Worm (Caenorhabditis elegans) whole organism, young adult: Measurements from ENCODE around the gene pde-3.
A peak's percentile ranks its signal among the peaks of the same experiment; 100 is the strongest.

Source experiments
- C17E4.6 ChIP-seq: fragments of 200-800 bp; sonication (Bioruptor generic); IDR thresholded peaks from 2 replicates; pipeline ENCODE4 v1.3.6; 2022; ENCODE audit warnings: missing genetic modification reagents, missing genetic modification characterization, missing compliant biosample characterization
- F10E7.11 ChIP-seq: sonication (generic microtip); optimal IDR thresholded peaks from 2 replicates; lab custom pipeline; 2017; ENCODE audit warnings: mild to moderate bottlenecking, missing genetic modification characterization, moderate library complexity, missing compliant biosample characterization
- F22D6.2 ChIP-seq: sonication (generic microtip); optimal IDR thresholded peaks from 2 replicates; lab custom pipeline; 2016; ENCODE audit warnings: mild to moderate bottlenecking, missing genetic modification characterization, missing compliant biosample characterization
- F33H1.4 ChIP-seq: fragments of 200-800 bp; sonication (Bioruptor generic); IDR thresholded peaks from 2 replicates; pipeline ENCODE4 v1.3.6; 2022; ENCODE audit warnings: missing genetic modification reagents, missing genetic modification characterization, missing compliant biosample characterization
- F57C9.4 ChIP-seq: sonication (generic microtip); optimal IDR thresholded peaks from 2 replicates; lab custom pipeline; 2017; ENCODE audit warnings: mild to moderate bottlenecking, missing genetic modification characterization, missing compliant biosample characterization
- K12H6.12 ChIP-seq: fragments of 200-800 bp; sonication (Bioruptor generic); optimal IDR thresholded peaks from 2 replicates; lab custom pipeline; 2018; ENCODE audit warnings: mild to moderate bottlenecking, missing genetic modification characterization, missing compliant biosample characterization
- T07F8.4 ChIP-seq: sonication (generic microtip); optimal IDR thresholded peaks from 2 replicates; lab custom pipeline; 2016; ENCODE audit warnings: mild to moderate bottlenecking, missing genetic modification characterization, moderate library complexity, missing compliant biosample characterization
- Y53G8AR.9 ChIP-seq: fragments of 200-800 bp; sonication (Bioruptor generic); conservative IDR thresholded peaks from 2 replicates; pipeline ENCODE4 v1.3.6; 2022; ENCODE audit warnings: missing genetic modification reagents, missing genetic modification characterization, missing compliant biosample characterization
- Y56A3A.18 ChIP-seq: fragments of 200-800 bp; sonication (Bioruptor generic); IDR thresholded peaks from 2 replicates; pipeline ENCODE4 v1.3.6; 2022; ENCODE audit warnings: missing genetic modification reagents, missing genetic modification characterization, missing compliant biosample characterization
- Y67H2A.10 ChIP-seq: fragments of 200-800 bp; sonication (Bioruptor generic); conservative IDR thresholded peaks from 2 replicates; pipeline ENCODE4 v1.3.6; 2022; ENCODE audit warnings: missing genetic modification reagents, missing genetic modification characterization, missing compliant biosample characterization
- ama-1 ChIP-seq, 3 experiments: fragments of 150-350 bp in 1 of 3; sonication (generic microtip) in 2 of 3; optimal IDR thresholded peaks; 2 replicates each; lab custom pipeline; 2014 to 2018; ENCODE audit warnings: missing biosample characterization in 2 of 3, missing genetic modification characterization in 2 of 3, missing genetic modification reagents in 2 of 3
- athp-1 ChIP-seq: sonication (generic microtip); optimal IDR thresholded peaks from 2 replicates; lab custom pipeline; 2017; ENCODE audit warnings: mild to moderate bottlenecking, missing genetic modification characterization, missing compliant biosample characterization
- attf-3 ChIP-seq: fragments of 200-800 bp; sonication (Bioruptor generic); conservative IDR thresholded peaks from 2 replicates; pipeline ENCODE4 v1.3.6; 2022; ENCODE audit warnings: missing genetic modification reagents, missing genetic modification characterization, missing compliant biosample characterization
- attf-5 ChIP-seq: fragments of 200-800 bp; sonication (Bioruptor generic); optimal IDR thresholded peaks from 2 replicates; lab custom pipeline; 2018; ENCODE audit warnings: mild to moderate bottlenecking, missing genetic modification characterization, missing compliant biosample characterization
- attf-6 ChIP-seq: fragments of 200-800 bp; sonication (Bioruptor generic); IDR thresholded peaks from 2 replicates; pipeline ENCODE4 v1.3.6; 2022; ENCODE audit warnings: missing genetic modification reagents, missing genetic modification characterization, missing compliant biosample characterization
- dox-1 ChIP-seq: fragments of 200-800 bp; sonication (Bioruptor generic); IDR thresholded peaks from 2 replicates; pipeline ENCODE4 v1.3.6; 2022; ENCODE audit warnings: missing genetic modification reagents, missing genetic modification characterization, missing compliant biosample characterization
- dpff-1 ChIP-seq: sonication (generic microtip); optimal IDR thresholded peaks from 2 replicates; lab custom pipeline; 2017; ENCODE audit warnings: mild to moderate bottlenecking, missing genetic modification characterization, missing compliant biosample characterization
- ets-4 ChIP-seq: fragments of 200-800 bp; sonication (Bioruptor generic); optimal IDR thresholded peaks from 2 replicates; lab custom pipeline; 2018; ENCODE audit warnings: mild to moderate bottlenecking, missing genetic modification characterization, missing compliant biosample characterization
- hlh-12 ChIP-seq: sonication (generic microtip); optimal IDR thresholded peaks from 2 replicates; lab custom pipeline; 2016; ENCODE audit warnings: missing genetic modification characterization, missing compliant biosample characterization
- hlh-26 ChIP-seq: fragments of 200-800 bp; sonication (Bioruptor generic); conservative IDR thresholded peaks from 2 replicates; pipeline ENCODE4 v1.3.6; 2022; ENCODE audit warnings: missing genetic modification reagents, missing genetic modification characterization, missing compliant biosample characterization
- let-607 ChIP-seq, 2 experiments: fragments of 200-800 bp in 1 of 2; sonication (Bioruptor generic) in 1 of 2; sonication (generic microtip) in 1 of 2; optimal IDR thresholded peaks; 2 replicates each; lab custom pipeline; 2016 to 2018; ENCODE audit warnings: mild to moderate bottlenecking in 2 of 2, missing compliant biosample characterization in 2 of 2, missing genetic modification characterization in 2 of 2, moderate library complexity in 2 of 2, missing genotype in 1 of 2
- lin-26 ChIP-seq: fragments of 200-800 bp; sonication (Bioruptor generic); IDR thresholded peaks from 2 replicates; pipeline ENCODE4 v1.3.6; 2022; ENCODE audit warnings: missing genetic modification reagents, missing genetic modification characterization, missing compliant biosample characterization
- madf-10 ChIP-seq: sonication (generic microtip); optimal IDR thresholded peaks from 2 replicates; lab custom pipeline; 2016; ENCODE audit warnings: mild to moderate bottlenecking, missing genetic modification characterization, missing compliant biosample characterization
- mcd-1 ChIP-seq: fragments of 200-800 bp; sonication (Bioruptor generic); IDR thresholded peaks from 2 replicates; pipeline ENCODE4 v1.3.6; 2022; ENCODE audit warnings: missing genetic modification reagents, missing genetic modification characterization, missing compliant biosample characterization
- mes-4 ChIP-seq: sonication (generic microtip); optimal IDR thresholded peaks from 2 replicates; lab custom pipeline; 2016; ENCODE audit warnings: missing genotype, missing genetic modification characterization, missing compliant biosample characterization
- nhr-90 ChIP-seq: sonication (generic microtip); optimal IDR thresholded peaks from 2 replicates; lab custom pipeline; 2016; ENCODE audit warnings: missing genotype, mild to moderate bottlenecking, missing genetic modification characterization, missing compliant biosample characterization
- snpc-4 ChIP-seq, 5 experiments: fragments of 150-350 bp in 1 of 5; sonication (generic microtip) in 4 of 5; optimal IDR thresholded peaks; 2 replicates each; lab custom pipeline; 2014 to 2018; ENCODE audit warnings: missing genetic modification characterization in 5 of 5, missing biosample characterization in 3 of 5, antibody characterized with exemption in 2 of 5, mild to moderate bottlenecking in 2 of 5, missing compliant biosample characterization in 2 of 5, missing genotype in 2 of 5, moderate library complexity in 2 of 5, missing genetic modification reagents in 1 of 5
- tbx-9 ChIP-seq: sonication (generic microtip); optimal IDR thresholded peaks from 2 replicates; lab custom pipeline; 2016; ENCODE audit warnings: borderline replicate concordance, missing genetic modification characterization, inconsistent platforms, missing compliant biosample characterization
- zfh-2 ChIP-seq: fragments of 200-800 bp; sonication (Bioruptor generic); conservative IDR thresholded peaks from 2 replicates; pipeline ENCODE4 v1.3.6; 2022; ENCODE audit warnings: missing genetic modification reagents, missing genetic modification characterization, missing compliant biosample characterization
- zim-3 ChIP-seq: sonication (generic microtip); optimal IDR thresholded peaks from 2 replicates; lab custom pipeline; 2017; ENCODE audit warnings: mild to moderate bottlenecking, missing genetic modification characterization, moderate library complexity, missing compliant biosample characterization
- ztf-22 ChIP-seq: fragments of 200-800 bp; sonication (Bioruptor generic); optimal IDR thresholded peaks from 2 replicates; lab custom pipeline; 2018; ENCODE audit warnings: mild to moderate bottlenecking, missing genetic modification characterization, moderate library complexity, missing compliant biosample characterization
- ztf-28 ChIP-seq: fragments of 200-800 bp; sonication (Bioruptor generic); IDR thresholded peaks from 2 replicates; pipeline ENCODE4 v1.3.6; 2022; ENCODE audit warnings: missing genetic modification reagents, missing genetic modification characterization, missing compliant biosample characterization
- ztf-3 ChIP-seq: fragments of 200-800 bp; sonication (Bioruptor generic); optimal IDR thresholded peaks from 2 replicates; lab custom pipeline; 2018; ENCODE audit warnings: mild to moderate bottlenecking, missing genetic modification characterization, missing compliant biosample characterization

Gene pde-3

DNA sequence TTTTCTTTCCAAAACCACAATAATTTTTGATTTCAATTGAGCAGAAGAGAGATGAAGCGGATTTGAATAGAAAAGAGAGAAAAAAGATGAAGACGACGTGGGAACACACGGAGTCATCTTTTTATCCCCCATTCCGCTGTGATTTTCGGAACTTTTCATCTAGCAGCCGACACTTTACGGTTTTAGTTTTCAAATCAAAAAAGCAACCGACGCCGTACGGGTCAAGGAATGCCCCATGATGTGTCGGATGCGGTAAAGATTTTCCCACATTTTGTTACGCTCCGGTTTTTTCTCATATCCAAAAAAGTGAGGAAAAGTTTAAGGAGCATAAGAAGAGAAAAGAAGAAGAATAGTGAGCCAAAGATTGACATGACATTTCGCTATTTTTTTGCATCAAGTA is 26.0 kb downstream of the pde-3 start:
- TF ChIP-seq snpc-4 (GFP tag; optimal IDR thresholded peaks at IDR 0.05; lab: Kevin White, UChicago) (peak; percentile 50), snpc-4 (tag; optimal IDR thresholded peaks at IDR 0.05; lab: Kevin White, UChicago) (peak; percentile 56 to 79 (median 68)), athp-1 (no peak)

- TF ChIP-seq zfh-2 (GFP tag; lab: Robert Waterston, UW) (0 out of 2 replicates have a peak, but pooled peaks have one; percentile 20), zim-3 (tag; lab: Kevin White, UChicago) (no peak)
Measured at ce11 chrII:14946545-14946944, 27.0 kb downstream of the pde-3 start.

DNA sequence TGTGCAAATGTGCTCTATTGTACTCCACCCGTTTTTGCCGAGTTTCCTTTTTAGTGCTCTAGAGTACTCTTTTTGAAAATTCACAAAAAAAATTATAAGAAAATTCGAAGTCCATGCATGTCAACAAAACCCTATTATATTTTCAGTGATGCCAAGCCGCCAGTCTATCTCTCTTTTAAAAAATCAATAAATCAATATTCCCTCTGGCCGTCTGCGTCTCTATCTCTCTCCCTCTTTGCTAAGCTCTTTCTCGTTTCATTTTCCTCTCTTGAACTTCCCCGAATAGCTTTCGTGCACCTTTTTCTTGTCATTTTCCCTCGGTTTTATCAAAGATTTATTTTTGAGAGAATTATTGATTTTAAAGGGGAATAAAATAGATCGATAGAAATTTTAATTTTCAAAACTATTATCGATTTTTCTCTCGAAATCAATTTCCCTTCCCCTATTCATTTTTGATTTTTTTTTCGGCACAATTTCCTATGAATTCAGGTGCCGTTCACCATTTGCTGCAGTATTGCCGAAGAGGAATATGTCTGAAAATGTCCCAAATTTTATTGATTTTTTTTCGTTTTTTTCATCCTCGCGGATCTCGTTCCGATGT is 33.1 kb downstream of the pde-3 start:
- TF ChIP-seq F10E7.11 (tag; lab: Kevin White, UChicago), result no peak
- TF ChIP-seq athp-1, result no peak
- TF ChIP-seq ets-4 (GFP tag; lab: Kevin White, UChicago), result no peak
- no peak for TF ChIP-seq attf-6
- no peak for TF ChIP-seq ztf-3
- no peak for TF ChIP-seq Y67H2A.10 (GFP tag; lab: Robert Waterston, UW)
- no peak for TF ChIP-seq C17E4.6 (GFP tag; lab: Robert Waterston, UW)
- no peak for TF ChIP-seq attf-5 (GFP tag; lab: Kevin White, UChicago)
- TF ChIP-seq F22D6.2 (tag; lab: Kevin White, UChicago), result no peak
- TF ChIP-seq attf-3 (GFP tag; lab: Robert Waterston, UW), result no peak
- TF ChIP-seq hlh-26 (GFP tag; lab: Robert Waterston, UW), result no peak
- TF ChIP-seq F57C9.4 (tag; lab: Kevin White, UChicago), result no peak
- no peak for TF ChIP-seq Y53G8AR.9 (GFP tag; lab: Robert Waterston, UW)
- TF ChIP-seq dpff-1 (tag; lab: Kevin White, UChicago), result no peak
- no peak for TF ChIP-seq mcd-1 (GFP tag; lab: Robert Waterston, UW)
- no peak for TF ChIP-seq madf-10 (tag; lab: Kevin White, UChicago)
- TF ChIP-seq mes-4 (tag; lab: Kevin White, UChicago), result no peak
- no peak for TF ChIP-seq T07F8.4 (tag; lab: Kevin White, UChicago)

DNA sequence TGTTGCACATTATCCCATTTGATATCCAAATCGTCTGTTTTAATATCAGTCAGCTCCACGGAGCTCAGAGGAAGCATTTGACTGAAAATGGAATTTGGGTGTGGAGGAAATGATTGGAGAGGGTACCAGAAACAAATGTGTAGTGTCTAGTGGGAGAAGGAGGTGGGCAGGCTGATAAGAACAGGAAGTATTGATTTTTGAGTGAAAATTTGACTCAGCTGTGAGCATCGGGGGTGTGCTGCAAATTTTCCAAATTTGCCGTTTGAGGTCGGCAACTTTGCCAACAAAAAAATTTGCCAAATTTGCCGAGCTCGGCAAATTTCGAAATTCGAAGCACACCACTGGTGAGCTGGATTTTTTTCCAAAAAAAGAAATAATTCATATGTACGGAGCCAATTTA is 38.6 kb downstream of the pde-3 start, which contains the start of gene Y53F4B.1:
Gene Y53F4B.1, minus strand, starts transcription at position 101 of the 400 bp plus-strand sequence.
- TF ChIP-seq F33H1.4, result no peak
- no peak for TF ChIP-seq let-607 (tag; optimal IDR thresholded peaks at IDR 0.05; lab: Kevin White, UChicago)
- no peak for TF ChIP-seq K12H6.12 (tag; lab: Kevin White, UChicago)
- TF ChIP-seq ztf-28 (GFP tag; lab: Robert Waterston, UW), result no peak
- no peak for TF ChIP-seq Y67H2A.10 (GFP tag; lab: Robert Waterston, UW)
- TF ChIP-seq hlh-12, result no peak
- TF ChIP-seq lin-26, result no peak
- no peak for TF ChIP-seq tbx-9 (tag; lab: Kevin White, UChicago)
- TF ChIP-seq Y53G8AR.9 (GFP tag; lab: Robert Waterston, UW), result no peak
- no peak for TF ChIP-seq ama-1 (optimal IDR thresholded peaks at IDR 0.05; lab: Kevin White, UChicago)
- no peak for TF ChIP-seq ama-1 (GFP tag; optimal IDR thresholded peaks at IDR 0.05; lab: Kevin White, UChicago)
- no peak for TF ChIP-seq ztf-22 (GFP tag; lab: Kevin White, UChicago)
- TF ChIP-seq nhr-90 (tag; lab: Kevin White, UChicago), result no peak
- no peak for TF ChIP-seq snpc-4 (GFP tag; optimal IDR thresholded peaks at IDR 0.05; lab: Kevin White, UChicago)
- no peak for TF ChIP-seq snpc-4 (tag; optimal IDR thresholded peaks at IDR 0.05; lab: Kevin White, UChicago)
- TF ChIP-seq dox-1 (GFP tag; lab: Robert Waterston, UW), result no peak
- TF ChIP-seq Y56A3A.18 (GFP tag; lab: Robert Waterston, UW), result no peak
